Worm (Caenorhabditis elegans) whole organism, L1 larva: ENCODE results near the gene smrc-1.

Experiments
- C16A3.4 ChIP-seq: fragments of 150-350 bp; optimal IDR thresholded peaks from 2 replicates; lab custom pipeline; 2014; ENCODE audit warnings: missing biosample characterization, missing genetic modification characterization
- C34B4.2 ChIP-seq: sonication (generic microtip); optimal IDR thresholded peaks from 2 replicates; lab custom pipeline; 2017; ENCODE audit warnings: mild to moderate bottlenecking, missing genetic modification characterization, missing compliant biosample characterization
- F16B12.6 ChIP-seq: fragments of 150-350 bp; optimal IDR thresholded peaks from 2 replicates; lab custom pipeline; 2014; ENCODE audit warnings: missing biosample characterization, missing genetic modification characterization
- Y116A8C.19 ChIP-seq: sonication (generic microtip); optimal IDR thresholded peaks from 2 replicates; lab custom pipeline; 2016; ENCODE audit warnings: missing compliant biosample characterization, missing genetic modification characterization, borderline replicate concordance
- aha-1 ChIP-seq: fragments of 150-350 bp; optimal IDR thresholded peaks from 2 replicates; lab custom pipeline; 2014; ENCODE audit warnings: missing biosample characterization, missing genetic modification characterization
- blmp-1 ChIP-seq: fragments of 150-350 bp; optimal IDR thresholded peaks from 2 replicates; lab custom pipeline; 2014; ENCODE audit warnings: missing biosample characterization, missing genetic modification characterization
- ceh-63 ChIP-seq: fragments of 200-800 bp; sonication (Bioruptor generic); optimal IDR thresholded peaks from 2 replicates; lab custom pipeline; 2018; ENCODE audit warnings: mild to moderate bottlenecking, missing genetic modification characterization, missing compliant biosample characterization
- ceh-82 ChIP-seq, 3 experiments: fragments of 150-350 bp in 1 of 3; sonication (generic microtip) in 2 of 3; optimal IDR thresholded peaks; 2 replicates each; lab custom pipeline; 2014 to 2017; ENCODE audit warnings: missing biosample characterization in 3 of 3, missing genetic modification characterization in 3 of 3
- ceh-88 ChIP-seq: fragments of 200-800 bp; sonication (Bioruptor generic); IDR thresholded peaks from 2 replicates; pipeline ENCODE4 v1.3.6; 2022; ENCODE audit warnings: missing genetic modification characterization, missing compliant biosample characterization
- ceh-90 ChIP-seq: sonication (generic microtip); optimal IDR thresholded peaks from 2 replicates; lab custom pipeline; 2016; ENCODE audit warnings: missing genetic modification characterization, missing compliant biosample characterization
- ces-1 ChIP-seq: fragments of 150-350 bp; optimal IDR thresholded peaks from 2 replicates; lab custom pipeline; 2014; ENCODE audit warnings: missing biosample characterization, missing genetic modification reagents, missing genetic modification characterization
- dpl-1 ChIP-seq, 3 experiments: fragments of 150-350 bp in 2 of 3; sonication (generic microtip) in 1 of 3; optimal IDR thresholded peaks; 2 replicates each; lab custom pipeline; 2014 to 2017; ENCODE audit warnings: missing biosample characterization in 3 of 3, missing genetic modification characterization in 3 of 3, missing genetic modification reagents in 3 of 3
- efl-1 ChIP-seq, 4 experiments: fragments of 150-350 bp; optimal IDR thresholded peaks in 3 of 4; peaks in 1 of 4; 1 replicate in 1 of 4; 2 replicates in 3 of 4; lab custom pipeline; 2014; ENCODE audit warnings: missing biosample characterization in 2 of 4, missing genetic modification characterization in 2 of 4, missing genetic modification reagents in 2 of 4
- elt-2 ChIP-seq: sonication (generic microtip); optimal IDR thresholded peaks from 2 replicates; lab custom pipeline; 2016; ENCODE audit warnings: missing genetic modification characterization, mild to moderate bottlenecking, inconsistent platforms, missing compliant biosample characterization, missing genetic modification reagents
- elt-3 ChIP-seq, 6 experiments: fragments of 150-350 bp in 1 of 6; sonication (generic microtip); optimal IDR thresholded peaks; 2 replicates each; lab custom pipeline; 2017 to 2018; ENCODE audit warnings: missing biosample characterization in 6 of 6, missing genetic modification characterization in 6 of 6, inconsistent platforms in 1 of 6
- fkh-4 ChIP-seq: sonication (generic microtip); optimal IDR thresholded peaks from 2 replicates; lab custom pipeline; 2016; ENCODE audit warnings: missing compliant biosample characterization, missing genetic modification characterization, borderline replicate concordance
- fos-1 ChIP-seq: fragments of 150-350 bp; optimal IDR thresholded peaks from 2 replicates; lab custom pipeline; 2014; ENCODE audit warnings: missing biosample characterization, missing genetic modification characterization
- hpl-2 ChIP-seq: fragments of 150-350 bp; optimal IDR thresholded peaks from 2 replicates; lab custom pipeline; 2014; ENCODE audit warnings: missing biosample characterization, missing genetic modification reagents, missing genetic modification characterization
- isw-1 ChIP-seq: fragments of 200-800 bp; sonication (Bioruptor generic); IDR thresholded peaks from 2 replicates; pipeline ENCODE4 v1.3.6; 2022; ENCODE audit warnings: missing genetic modification characterization, missing compliant biosample characterization
- jun-1 ChIP-seq: fragments of 150-350 bp; optimal IDR thresholded peaks from 2 replicates; lab custom pipeline; 2014; ENCODE audit warnings: missing biosample characterization, missing genetic modification reagents, missing genetic modification characterization
- lin-13 ChIP-seq: fragments of 150-350 bp; optimal IDR thresholded peaks from 2 replicates; lab custom pipeline; 2014; ENCODE audit warnings: missing biosample characterization, missing genetic modification reagents, missing genetic modification characterization
- lin-14 ChIP-seq: fragments of 200-800 bp; sonication (Bioruptor generic); optimal IDR thresholded peaks from 2 replicates; lab custom pipeline; 2018; ENCODE audit warnings: mild to moderate bottlenecking, missing genetic modification characterization, moderate library complexity, missing compliant biosample characterization
- lin-35 ChIP-seq, 2 experiments: fragments of 150-350 bp; optimal IDR thresholded peaks; 2 replicates each; lab custom pipeline; 2014; ENCODE audit warnings: missing biosample characterization in 2 of 2, missing genetic modification characterization in 2 of 2, missing genetic modification reagents in 2 of 2
- lsy-2 ChIP-seq, 2 experiments: fragments of 150-350 bp; optimal IDR thresholded peaks; 2 replicates each; lab custom pipeline; 2014; ENCODE audit warnings: missing biosample characterization in 2 of 2, missing genetic modification characterization in 2 of 2
- mdl-1 ChIP-seq, 2 experiments: fragments of 150-350 bp; optimal IDR thresholded peaks; 2 replicates each; lab custom pipeline; 2014 to 2017; ENCODE audit warnings: missing biosample characterization in 2 of 2, missing genetic modification characterization in 2 of 2, inconsistent platforms in 1 of 2
- mef-2 ChIP-seq: fragments of 150-350 bp; optimal IDR thresholded peaks from 2 replicates; lab custom pipeline; 2014; ENCODE audit warnings: missing biosample characterization, missing genetic modification characterization
- nhr-12 ChIP-seq: sonication (generic microtip); optimal IDR thresholded peaks from 2 replicates; lab custom pipeline; 2017; ENCODE audit warnings: missing biosample characterization, missing genetic modification characterization
- nhr-19 ChIP-seq: fragments of 200-800 bp; sonication (Bioruptor generic); conservative IDR thresholded peaks from 2 replicates; pipeline ENCODE4 v1.3.6; 2022; ENCODE audit warnings: missing genetic modification characterization, missing compliant biosample characterization
- nhr-20 ChIP-seq: sonication (generic microtip); optimal IDR thresholded peaks from 2 replicates; lab custom pipeline; 2016; ENCODE audit warnings: mild to moderate bottlenecking, missing genetic modification characterization, missing compliant biosample characterization
- nhr-28 ChIP-seq: fragments of 150-350 bp; optimal IDR thresholded peaks from 2 replicates; lab custom pipeline; 2014; ENCODE audit warnings: missing biosample characterization, missing genetic modification characterization
- nhr-47 ChIP-seq: sonication (generic microtip); optimal IDR thresholded peaks from 2 replicates; lab custom pipeline; 2016; ENCODE audit warnings: mild to moderate bottlenecking, missing genetic modification characterization, moderate library complexity, missing compliant biosample characterization
- nhr-71 ChIP-seq: sonication (generic microtip); optimal IDR thresholded peaks from 2 replicates; lab custom pipeline; 2016; ENCODE audit warnings: mild to moderate bottlenecking, missing genetic modification characterization, moderate library complexity, missing compliant biosample characterization
- nhr-76 ChIP-seq: sonication (generic microtip); optimal IDR thresholded peaks from 2 replicates; lab custom pipeline; 2017; ENCODE audit warnings: missing biosample characterization, missing genetic modification characterization
- nhr-84 ChIP-seq: sonication (generic microtip); optimal IDR thresholded peaks from 2 replicates; lab custom pipeline; 2017; ENCODE audit warnings: missing biosample characterization, missing genetic modification characterization
- rnt-1 ChIP-seq: sonication (generic microtip); optimal IDR thresholded peaks from 2 replicates; lab custom pipeline; 2016; ENCODE audit warnings: mild to moderate bottlenecking, missing genetic modification characterization, moderate library complexity, missing compliant biosample characterization
- skn-1 ChIP-seq: fragments of 150-350 bp; optimal IDR thresholded peaks from 2 replicates; lab custom pipeline; 2014; ENCODE audit warnings: missing biosample characterization, missing genetic modification characterization
- snpc-4 ChIP-seq: fragments of 150-350 bp; optimal IDR thresholded peaks from 2 replicates; lab custom pipeline; 2014; ENCODE audit warnings: missing biosample characterization, missing genetic modification characterization
- snu-23 ChIP-seq: sonication (generic microtip); optimal IDR thresholded peaks from 2 replicates; lab custom pipeline; 2016; ENCODE audit warnings: missing genetic modification characterization, missing compliant biosample characterization
- sup-37 ChIP-seq: fragments of 200-800 bp; sonication (Bioruptor generic); optimal IDR thresholded peaks from 2 replicates; lab custom pipeline; 2018; ENCODE audit warnings: mild to moderate bottlenecking, missing genetic modification characterization, missing compliant biosample characterization
- swsn-7 ChIP-seq: sonication (generic microtip); optimal IDR thresholded peaks from 2 replicates; lab custom pipeline; 2016; ENCODE audit warnings: missing genetic modification characterization, missing compliant biosample characterization
- tbx-2 ChIP-seq: sonication (generic microtip); optimal IDR thresholded peaks from 2 replicates; lab custom pipeline; 2016; ENCODE audit warnings: missing genetic modification characterization, missing compliant biosample characterization
- unc-130 ChIP-seq: fragments of 150-350 bp; optimal IDR thresholded peaks from 2 replicates; lab custom pipeline; 2017; ENCODE audit warnings: missing biosample characterization, missing genetic modification characterization, inconsistent platforms
- unc-62 ChIP-seq: fragments of 150-350 bp; optimal IDR thresholded peaks from 2 replicates; lab custom pipeline; 2014; ENCODE audit warnings: missing biosample characterization, missing genetic modification reagents, missing genetic modification characterization
- unc-86 ChIP-seq: sonication (generic microtip); optimal IDR thresholded peaks from 2 replicates; lab custom pipeline; 2016; ENCODE audit warnings: missing genetic modification characterization, missing compliant biosample characterization
- vab-15 ChIP-seq: sonication (generic microtip); optimal IDR thresholded peaks from 2 replicates; lab custom pipeline; 2017; ENCODE audit warnings: missing genotype, mild to moderate bottlenecking, missing genetic modification characterization, missing compliant biosample characterization
- xbp-1 ChIP-seq: sonication (generic microtip); optimal IDR thresholded peaks from 2 replicates; lab custom pipeline; 2016; ENCODE audit warnings: missing genetic modification characterization, missing compliant biosample characterization
- zag-1 ChIP-seq: fragments of 150-350 bp; optimal IDR thresholded peaks from 2 replicates; lab custom pipeline; 2014; ENCODE audit warnings: missing biosample characterization, missing genetic modification characterization
- ztf-11 ChIP-seq, 2 experiments: sonication (generic microtip); optimal IDR thresholded peaks; 2 replicates each; lab custom pipeline; 2016 to 2017; ENCODE audit warnings: missing genetic modification characterization in 2 of 2, missing biosample characterization in 1 of 2, missing compliant biosample characterization in 1 of 2
- ztf-4 ChIP-seq: fragments of 150-350 bp; optimal IDR thresholded peaks from 2 replicates; lab custom pipeline; 2014; ENCODE audit warnings: missing biosample characterization, missing genetic modification characterization

smrc-1 gene

DNA sequence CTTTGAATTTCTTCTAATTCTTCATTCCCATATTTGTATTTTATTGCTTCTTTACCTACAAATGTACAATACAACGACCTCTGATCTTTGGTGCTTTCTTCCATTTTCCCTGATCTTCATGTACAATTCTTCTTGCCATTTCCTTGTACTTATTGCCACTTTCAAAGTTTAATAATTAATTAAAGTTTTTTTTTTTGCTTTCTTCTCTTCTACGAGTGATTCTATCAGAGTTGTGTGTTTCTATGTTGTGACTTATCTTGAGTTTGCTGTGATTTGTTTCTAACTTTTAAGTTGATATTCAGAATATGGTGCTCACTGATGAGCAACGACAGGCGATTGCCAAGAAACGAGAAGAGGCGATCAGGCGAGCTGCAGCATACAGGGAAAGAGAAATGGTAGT is at the start of gene smrc-1:
smrc-1 (plus strand) TSS at position 301 of the 400 bp plus-strand sequence.
- TF ChIP-seq aha-1 (tag; lab: Kevin White, UChicago), result no peak
- no peak for TF ChIP-seq nhr-12 (tag; lab: Kevin White, UChicago)
- no peak for TF ChIP-seq lin-13 (GFP tag; lab: Kevin White, UChicago)
- no peak for TF ChIP-seq C34B4.2 (tag; lab: Kevin White, UChicago)
- TF ChIP-seq ceh-82 (tag; optimal IDR thresholded peaks at IDR 0.05; lab: Kevin White, UChicago), result no peak
- no peak for TF ChIP-seq vab-15
- no peak for TF ChIP-seq elt-2
- TF ChIP-seq mef-2 (tag; lab: Kevin White, UChicago), result no peak
- no peak for TF ChIP-seq nhr-28 (tag; lab: Kevin White, UChicago)
- TF ChIP-seq nhr-19 (GFP tag; lab: Robert Waterston, UW), result no peak
- TF ChIP-seq isw-1 (GFP tag; lab: Robert Waterston, UW), result no peak

DNA sequence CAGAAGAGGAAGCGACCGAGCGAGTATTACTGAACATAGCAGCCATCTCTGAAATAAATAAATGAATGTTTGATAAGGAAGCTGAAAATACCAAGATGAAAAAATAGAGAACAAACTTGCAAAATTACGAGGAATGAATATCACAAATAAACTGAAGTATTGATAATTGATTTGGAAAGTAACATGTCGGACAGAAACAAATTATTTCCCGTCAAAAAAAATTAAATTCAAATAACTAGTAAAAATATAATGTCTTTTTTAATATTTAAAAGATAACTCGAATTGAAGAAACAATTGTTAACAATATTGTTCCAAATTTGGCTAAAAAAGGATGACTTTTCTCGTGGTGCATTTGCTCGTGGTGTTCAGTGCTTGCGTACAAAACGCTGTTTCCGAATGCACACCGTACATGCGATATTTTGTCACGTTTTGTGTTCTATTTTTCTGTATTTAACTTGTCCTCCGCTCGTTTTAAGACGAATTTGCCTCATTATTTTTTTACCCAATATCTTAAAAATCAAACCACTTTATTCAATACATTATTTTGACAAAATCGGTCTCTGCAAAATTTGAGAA is 48.8 kb upstream of the smrc-1 start, which contains the start of gene rpn-13:
rpn-13 (minus strand) TSS at position 51 of the 576 bp plus-strand sequence.
- TF ChIP-seq nhr-76 (tag; lab: Kevin White, UChicago) (no peak), C16A3.4 (peak; percentile 52), ces-1 (no peak), fos-1 (tag; lab: Kevin White, UChicago) (peak; percentile 49), nhr-19 (GFP tag; lab: Robert Waterston, UW) (no peak), lin-13 (GFP tag; lab: Kevin White, UChicago) (peak; percentile 28), nhr-84 (tag; lab: Kevin White, UChicago) (no peak), aha-1 (tag; lab: Kevin White, UChicago) (no peak), unc-86 (tag; lab: Kevin White, UChicago) (no peak), sup-37 (no peak), lsy-2 (tag; optimal IDR thresholded peaks at IDR 0.05; lab: Kevin White, UChicago) (peak; percentile 94 to 98), dpl-1 (GFP tag; optimal IDR thresholded peaks at IDR 0.05; lab: Kevin White, UChicago) (peak; percentile 22 to 64 (median 60)), tbx-2 (tag; lab: Kevin White, UChicago) (peak; percentile 23), nhr-71 (tag; lab: Kevin White, UChicago) (peak; percentile 59), nhr-47 (peak; percentile 54), hpl-2 (GFP tag; lab: Kevin White, UChicago) (no peak), nhr-20 (tag; lab: Kevin White, UChicago) (peak; percentile 32), ceh-88 (no peak), skn-1 (tag; lab: Kevin White, UChicago) (peak; percentile 98), ceh-82 (tag; optimal IDR thresholded peaks at IDR 0.05; lab: Kevin White, UChicago) (peak in 2 of 3 experiments; percentile 52 to 56), fkh-4 (tag; lab: Kevin White, UChicago) (no peak), swsn-7 (tag; lab: Kevin White, UChicago) (peak; percentile 40), ztf-4 (no peak), ceh-63 (GFP tag; lab: Kevin White, UChicago) (no peak), rnt-1 (tag; lab: Kevin White, UChicago) (peak; percentile 35), zag-1 (tag; lab: Kevin White, UChicago) (no peak), mdl-1 (tag; optimal IDR thresholded peaks at IDR 0.05; lab: Kevin White, UChicago) (peak in 1 of 2 experiments; percentile 65), Y116A8C.19 (tag; lab: Kevin White, UChicago) (no peak), unc-130 (tag; lab: Kevin White, UChicago) (peak; percentile 84), lin-14 (peak; percentile 42), unc-62 (GFP tag; lab: Kevin White, UChicago) (no peak), F16B12.6 (tag; lab: Kevin White, UChicago) (peak; percentile 95), xbp-1 (tag; lab: Kevin White, UChicago) (peak; percentile 41), jun-1 (peak; percentile 6), snu-23 (GFP tag; lab: Kevin White, UChicago) (peak; percentile 63), ztf-11 (tag; optimal IDR thresholded peaks at IDR 0.05; lab: Kevin White, UChicago) (no peak), elt-3 (tag; optimal IDR thresholded peaks at IDR 0.05; lab: Kevin White, UChicago) (peak in 1 of 6 experiments; percentile 27), ceh-90 (tag; lab: Kevin White, UChicago) (no peak), blmp-1 (tag; lab: Kevin White, UChicago) (peak; percentile 35), snpc-4 (tag; lab: Kevin White, UChicago) (peak; percentile 1), efl-1 (optimal IDR thresholded peaks at IDR 0.05; lab: Kevin White, UChicago) (peak; percentile 58 to 62), efl-1 (GFP tag; optimal IDR thresholded peaks at IDR 0.05 in 1 of 2; lab: Kevin White, UChicago) (peak in 1 of 2 experiments; percentile 64), lin-35 (GFP tag; optimal IDR thresholded peaks at IDR 0.05; lab: Kevin White, UChicago) (peak; percentile 70 to 83)
